Worm (Caenorhabditis elegans) whole organism, mixed stage, embryonic: ENCODE results near the gene fbxc-18.
A peak's percentile ranks its signal among the peaks of the same experiment; 100 is the strongest.
"Not testable (repeated sequence)": the region's sequence is repeated elsewhere in the genome, so short reads cannot be mapped to it uniquely, and the experiment has no call there.

Experiments
- bed-3 ChIP-seq: fragments of 200-800 bp; sonication (Bioruptor generic); optimal IDR thresholded peaks from 3 replicates; lab custom pipeline; 2018; ENCODE audit warnings: mild to moderate bottlenecking, missing genetic modification characterization, moderate library complexity, missing compliant biosample characterization
- blmp-1 ChIP-seq: fragments of 150-350 bp; optimal IDR thresholded peaks from 2 replicates; lab custom pipeline; 2014; ENCODE audit warnings: missing biosample characterization, missing genetic modification characterization
- ceh-43 ChIP-seq: fragments of 200-800 bp; sonication (Bioruptor generic); optimal IDR thresholded peaks from 2 replicates; lab custom pipeline; 2018; ENCODE audit warnings: mild to moderate bottlenecking, missing genetic modification characterization, moderate library complexity, missing compliant biosample characterization
- ceh-83 ChIP-seq: fragments of 200-800 bp; sonication (Bioruptor generic); optimal IDR thresholded peaks from 2 replicates; lab custom pipeline; 2018; ENCODE audit warnings: mild to moderate bottlenecking, missing genetic modification characterization, missing compliant biosample characterization
- ces-1 ChIP-seq: fragments of 150-350 bp; optimal IDR thresholded peaks from 2 replicates; lab custom pipeline; 2014; ENCODE audit warnings: missing biosample characterization, missing genetic modification reagents, missing genetic modification characterization
- cnd-1 ChIP-seq: fragments of 200-800 bp; sonication (Bioruptor generic); optimal IDR thresholded peaks from 2 replicates; lab custom pipeline; 2018; ENCODE audit warnings: mild to moderate bottlenecking, missing genetic modification characterization, missing compliant biosample characterization
- elt-1 ChIP-seq: sonication (generic microtip); optimal IDR thresholded peaks from 2 replicates; lab custom pipeline; 2017; ENCODE audit warnings: missing genetic modification characterization, mild to moderate bottlenecking, missing compliant biosample characterization, antibody characterized with exemption, moderate library complexity, borderline replicate concordance; ENCODE audit not compliant: insufficient read depth
- elt-3 ChIP-seq: fragments of 150-350 bp; optimal IDR thresholded peaks from 2 replicates; lab custom pipeline; 2014; ENCODE audit warnings: missing biosample characterization, missing genetic modification characterization
- ham-2 ChIP-seq: fragments of 200-800 bp; sonication (Bioruptor generic); optimal IDR thresholded peaks from 2 replicates; lab custom pipeline; 2018; ENCODE audit warnings: mild to moderate bottlenecking, missing genetic modification characterization, missing compliant biosample characterization
- hlh-1 ChIP-seq: fragments of 150-350 bp; optimal IDR thresholded peaks from 2 replicates; lab custom pipeline; 2014; ENCODE audit warnings: missing biosample characterization, missing genetic modification reagents, missing genetic modification characterization
- lin-13 ChIP-seq: fragments of 150-350 bp; optimal IDR thresholded peaks from 2 replicates; lab custom pipeline; 2014; ENCODE audit warnings: missing biosample characterization, missing genetic modification characterization
- lin-32 ChIP-seq: fragments of 200-800 bp; sonication (Bioruptor generic); optimal IDR thresholded peaks from 2 replicates; lab custom pipeline; 2018; ENCODE audit warnings: mild to moderate bottlenecking, missing genetic modification characterization, missing compliant biosample characterization
- lsy-2 ChIP-seq: fragments of 150-350 bp; optimal IDR thresholded peaks from 2 replicates; lab custom pipeline; 2014; ENCODE audit warnings: missing biosample characterization, missing genetic modification characterization
- mab-5 ChIP-seq: fragments of 150-350 bp; optimal IDR thresholded peaks from 2 replicates; lab custom pipeline; 2014; ENCODE audit warnings: missing biosample characterization, missing genetic modification characterization
- mep-1 ChIP-seq: fragments of 150-350 bp; optimal IDR thresholded peaks from 2 replicates; lab custom pipeline; 2017; ENCODE audit warnings: missing biosample characterization, missing genetic modification reagents, missing genetic modification characterization, inconsistent platforms
- mls-2 ChIP-seq: sonication (generic microtip); optimal IDR thresholded peaks from 2 replicates; lab custom pipeline; 2016; ENCODE audit warnings: mild to moderate bottlenecking, missing genetic modification characterization, moderate library complexity, missing compliant biosample characterization
- nhr-12 ChIP-seq: fragments of 150-350 bp; optimal IDR thresholded peaks from 2 replicates; lab custom pipeline; 2014; ENCODE audit warnings: missing biosample characterization, missing genetic modification characterization
- nhr-2 ChIP-seq: fragments of 150-350 bp; optimal IDR thresholded peaks from 2 replicates; lab custom pipeline; 2014; ENCODE audit warnings: missing biosample characterization, missing genetic modification characterization
- nhr-237 ChIP-seq: fragments of 150-350 bp; optimal IDR thresholded peaks from 2 replicates; lab custom pipeline; 2014; ENCODE audit warnings: missing biosample characterization, missing genetic modification characterization
- nhr-28 ChIP-seq: fragments of 150-350 bp; optimal IDR thresholded peaks from 2 replicates; lab custom pipeline; 2014; ENCODE audit warnings: missing biosample characterization, missing genetic modification characterization
- nhr-76 ChIP-seq: sonication (generic microtip); optimal IDR thresholded peaks from 2 replicates; lab custom pipeline; 2017; ENCODE audit warnings: missing biosample characterization, missing genetic modification characterization
- pha-4 ChIP-seq: fragments of 150-350 bp; optimal IDR thresholded peaks from 2 replicates; lab custom pipeline; 2018; ENCODE audit warnings: missing biosample characterization, missing genetic modification reagents, missing genetic modification characterization
- snpc-4 ChIP-seq: fragments of 150-350 bp; optimal IDR thresholded peaks from 2 replicates; lab custom pipeline; 2014; ENCODE audit warnings: missing biosample characterization, missing genetic modification characterization
- sptf-1 ChIP-seq: sonication (generic microtip); optimal IDR thresholded peaks from 2 replicates; lab custom pipeline; 2017; ENCODE audit warnings: mild to moderate bottlenecking, missing genetic modification characterization, moderate library complexity, missing compliant biosample characterization
- tbx-8 ChIP-seq: fragments of 200-800 bp; sonication (Bioruptor generic); optimal IDR thresholded peaks from 2 replicates; lab custom pipeline; 2018; ENCODE audit warnings: mild to moderate bottlenecking, missing genetic modification characterization, moderate library complexity, missing compliant biosample characterization
- unc-120 ChIP-seq: sonication (generic microtip); optimal IDR thresholded peaks from 2 replicates; lab custom pipeline; 2017; ENCODE audit warnings: missing genetic modification characterization, missing compliant biosample characterization; ENCODE audit not compliant: poor library complexity, severe bottlenecking
- unc-39 ChIP-seq: fragments of 150-350 bp; optimal IDR thresholded peaks from 2 replicates; lab custom pipeline; 2014; ENCODE audit warnings: missing biosample characterization, missing genetic modification characterization
- unc-62 ChIP-seq: fragments of 150-350 bp; optimal IDR thresholded peaks from 2 replicates; lab custom pipeline; 2014; ENCODE audit warnings: missing biosample characterization, missing genetic modification reagents, missing genetic modification characterization
- zip-8 ChIP-seq: fragments of 150-350 bp; optimal IDR thresholded peaks from 2 replicates; lab custom pipeline; 2014; ENCODE audit warnings: missing biosample characterization, missing genetic modification characterization
- ztf-11 ChIP-seq: fragments of 150-350 bp; optimal IDR thresholded peaks from 2 replicates; lab custom pipeline; 2014; ENCODE audit warnings: missing biosample characterization, missing genetic modification characterization

fbxc-18 gene

DNA sequence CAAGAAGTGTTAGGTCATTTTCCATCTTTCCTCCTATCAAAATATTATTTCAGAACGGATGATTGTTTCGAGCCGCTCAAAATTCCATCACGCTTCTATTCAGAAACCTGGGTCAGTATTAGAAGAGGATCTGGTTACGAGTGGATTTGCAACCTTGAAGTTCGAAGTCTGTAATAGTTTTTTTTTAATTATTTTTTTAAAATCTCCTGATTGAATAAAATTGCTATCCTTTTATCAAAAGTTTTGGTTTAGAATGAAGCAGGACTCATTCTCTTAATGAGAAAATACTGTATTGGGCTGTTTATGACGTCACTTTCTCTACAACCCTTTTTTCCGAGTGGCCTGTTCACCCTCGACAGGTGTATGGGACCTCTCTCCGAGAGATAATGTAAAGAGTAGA lies 21.6 kb upstream of the fbxc-18 start, which contains the start of gene fbxc-39:
Gene fbxc-39, plus strand, starts transcription at position 301 of the 400 bp plus-strand sequence.
- no peak for TF ChIP-seq bed-3 (GFP tag; lab: Kevin White, UChicago)
- peak; percentile 22 for TF ChIP-seq hlh-1 (tag; lab: Kevin White, UChicago)

- TF ChIP-seq elt-1 (tag; lab: Kevin White, UChicago); nhr-76; nhr-2 (tag; lab: Kevin White, UChicago): not testable (repeated sequence)
Observed at ce11 chrII:985703-986102, 18.8 kb upstream of the fbxc-18 start, which contains the start of gene fbxc-40. TSS of gene fbxc-40 (plus strand) at chrII:986003.

- no peak for TF ChIP-seq ham-2 (GFP tag; lab: Kevin White, UChicago)
- TF ChIP-seq mep-1 (tag; lab: Kevin White, UChicago): no peak
- no peak for TF ChIP-seq unc-62 (GFP tag; lab: Kevin White, UChicago)
- no peak for TF ChIP-seq mab-5
- TF ChIP-seq nhr-28 (tag; lab: Kevin White, UChicago): no peak
- no peak for TF ChIP-seq sptf-1
- no peak for TF ChIP-seq lsy-2 (tag; lab: Kevin White, UChicago)
- TF ChIP-seq lin-13 (tag; lab: Kevin White, UChicago): no peak
- no peak for TF ChIP-seq unc-39 (tag; lab: Kevin White, UChicago)
- no peak for TF ChIP-seq elt-3 (tag; lab: Kevin White, UChicago)
- no peak for TF ChIP-seq elt-1 (tag; lab: Kevin White, UChicago)
- TF ChIP-seq ceh-43: no peak
- no peak for TF ChIP-seq nhr-76
- no peak for TF ChIP-seq nhr-2 (tag; lab: Kevin White, UChicago)
- TF ChIP-seq unc-120 (tag; lab: Kevin White, UChicago): no peak
- no peak for TF ChIP-seq nhr-237
- no peak for TF ChIP-seq ztf-11 (tag; lab: Kevin White, UChicago)
- no peak for TF ChIP-seq ces-1
- no peak for TF ChIP-seq tbx-8
Observed at ce11 chrII:982842-983241, 16.0 kb upstream of the fbxc-18 start, which contains the start of gene srh-274. TSS of gene srh-274 (plus strand) at chrII:983142.

DNA sequence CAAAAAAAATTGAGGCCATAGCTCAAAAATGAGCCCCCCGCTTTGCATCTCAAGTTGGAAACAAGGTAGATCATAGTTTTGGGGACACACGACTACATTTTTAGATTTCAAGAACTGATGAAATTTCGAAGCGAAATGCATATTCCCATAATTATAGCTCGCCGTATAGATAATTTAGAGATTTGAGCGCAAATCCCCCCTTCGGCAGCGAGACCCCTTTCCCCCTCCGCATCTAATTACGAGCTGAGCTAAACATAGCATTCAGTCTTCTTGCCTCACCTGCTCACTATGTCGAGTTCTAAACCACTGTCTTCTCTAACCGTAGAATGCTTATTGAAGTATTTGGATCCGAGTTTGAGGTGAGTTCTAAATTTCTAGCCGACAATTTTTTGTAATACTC lies 12.3 kb upstream of the fbxc-18 start, which contains the start of the genes fbxc-17 and fbxc-15:
Gene fbxc-17, minus strand, starts transcription at position 101 of the 400 bp plus-strand sequence.
Gene fbxc-15, plus strand, starts transcription at position 289 of the 400 bp plus-strand sequence.
- no peak for TF ChIP-seq lsy-2 (tag; lab: Kevin White, UChicago)
- TF ChIP-seq nhr-12 (tag; lab: Kevin White, UChicago): no peak
- TF ChIP-seq ham-2 (GFP tag; lab: Kevin White, UChicago): no peak
- TF ChIP-seq ceh-43: no peak
- no peak for TF ChIP-seq cnd-1 (tag; lab: Kevin White, UChicago)
- no peak for TF ChIP-seq lin-13 (tag; lab: Kevin White, UChicago)
- TF ChIP-seq unc-62 (GFP tag; lab: Kevin White, UChicago): no peak
- TF ChIP-seq elt-3 (tag; lab: Kevin White, UChicago): no peak
- no peak for TF ChIP-seq mls-2 (tag; lab: Kevin White, UChicago)
- TF ChIP-seq elt-1 (tag; lab: Kevin White, UChicago): no peak
- TF ChIP-seq pha-4 (tag; lab: Kevin White, UChicago): no peak
- no peak for TF ChIP-seq unc-39 (tag; lab: Kevin White, UChicago)
- TF ChIP-seq tbx-8: no peak
- no peak for TF ChIP-seq ceh-83 (GFP tag; lab: Kevin White, UChicago)
- TF ChIP-seq snpc-4 (tag; lab: Kevin White, UChicago): no peak
- no peak for TF ChIP-seq lin-32 (GFP tag; lab: Kevin White, UChicago)
- no peak for TF ChIP-seq bed-3 (GFP tag; lab: Kevin White, UChicago)
- no peak for TF ChIP-seq nhr-28 (tag; lab: Kevin White, UChicago)
- no peak for TF ChIP-seq unc-120 (tag; lab: Kevin White, UChicago)

DNA sequence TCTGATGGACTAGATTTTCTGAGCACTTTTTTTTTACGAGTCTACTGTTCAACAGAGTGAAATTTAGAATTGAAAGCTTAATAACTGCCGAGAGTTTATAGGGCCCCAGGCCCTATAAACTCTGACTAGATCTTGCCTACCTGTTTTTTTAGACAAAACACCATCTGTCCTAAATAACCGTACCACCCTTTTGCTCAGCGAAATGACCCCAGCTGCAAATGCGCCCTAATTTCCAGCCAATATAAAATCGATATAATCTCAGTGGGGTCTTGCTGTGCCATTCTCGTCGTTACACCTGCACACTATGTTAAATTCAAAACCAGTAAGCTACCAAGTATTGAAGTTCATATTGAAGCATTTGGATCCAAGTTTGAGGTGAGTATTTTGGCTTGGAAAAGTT lies 7.1 kb upstream of the fbxc-18 start, which contains the start of gene fbxc-14:
Gene fbxc-14, plus strand, starts transcription at position 301 of the 400 bp plus-strand sequence.
- TF ChIP-seq lin-32 (GFP tag; lab: Kevin White, UChicago) (no peak), nhr-2 (tag; lab: Kevin White, UChicago) (no peak), nhr-237 (no peak)

DNA sequence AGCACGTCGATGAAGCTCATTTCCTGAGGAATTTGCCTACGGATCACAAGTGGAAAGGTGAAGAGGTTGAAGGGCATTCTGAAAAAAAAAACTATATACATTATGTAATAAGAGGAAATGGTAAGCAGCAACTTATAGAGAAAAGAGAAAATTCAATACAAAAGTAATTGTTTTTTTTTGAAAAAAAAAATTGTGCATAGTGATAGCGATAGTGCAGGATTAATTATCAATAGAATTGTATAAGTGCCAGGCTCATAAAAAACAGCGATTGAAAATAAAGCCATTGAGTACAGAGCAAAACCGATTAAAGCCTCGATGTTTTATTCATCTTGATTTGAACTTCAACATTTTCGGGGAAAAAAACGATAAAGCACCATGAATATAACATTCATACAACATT lies 6.0 kb upstream of the fbxc-18 start, which contains the start of gene C32B5.15:
Gene C32B5.15, minus strand, starts transcription at position 101 of the 400 bp plus-strand sequence.
- no peak for TF ChIP-seq zip-8 (tag; lab: Kevin White, UChicago)
- no peak for TF ChIP-seq elt-3 (tag; lab: Kevin White, UChicago)
- no peak for TF ChIP-seq mab-5
- no peak for TF ChIP-seq mls-2 (tag; lab: Kevin White, UChicago)
- no peak for TF ChIP-seq blmp-1 (tag; lab: Kevin White, UChicago)
- no peak for TF ChIP-seq nhr-2 (tag; lab: Kevin White, UChicago)
- no peak for TF ChIP-seq elt-1 (tag; lab: Kevin White, UChicago)
- TF ChIP-seq snpc-4 (tag; lab: Kevin White, UChicago): no peak
- TF ChIP-seq tbx-8: no peak
- no peak for TF ChIP-seq nhr-237
- TF ChIP-seq nhr-28 (tag; lab: Kevin White, UChicago): no peak
- TF ChIP-seq ces-1: no peak
